Worm (Caenorhabditis elegans): Measurements from ENCODE around the gene F08G2.4.

Gene F08G2.4

ce11 chrII:13879589-13879988, 49.2 kb downstream of the F08G2.4 start:
- TF ChIP-seq flh-1 (GFP tag; optimal IDR thresholded peaks at IDR 0.05) (no peak), nhr-12 (tag; optimal IDR thresholded peaks at IDR 0.05) (no peak), mep-1 (tag; optimal IDR thresholded peaks at IDR 0.05) (no peak), pha-4 (tag; optimal IDR thresholded peaks at IDR 0.05) (no peak), nhr-28 (tag; optimal IDR thresholded peaks at IDR 0.05) (no peak), cnd-1 (tag; optimal IDR thresholded peaks at IDR 0.05) (no peak), ham-2 (GFP tag; optimal IDR thresholded peaks at IDR 0.05) (no peak), ces-1 (GFP tag; optimal IDR thresholded peaks at IDR 0.05) (no peak), lsy-2 (tag; optimal IDR thresholded peaks at IDR 0.05) (no peak), ztf-11 (tag; optimal IDR thresholded peaks at IDR 0.05) (no peak), sptf-1 (tag; optimal IDR thresholded peaks at IDR 0.05) (no peak), sem-2 (GFP tag; optimal IDR thresholded peaks at IDR 0.05) (no peak), ceh-83 (GFP tag; optimal IDR thresholded peaks at IDR 0.05) (no peak)

All from whole organism, mixed stage, embryonic.